Fruit fly (Drosophila melanogaster) whole organism, wandering third instar larva: ENCODE measurements around the gene nenya.
A peak's percentile ranks its signal among the peaks of the same experiment; 100 is the strongest.

Experiments
- CG32264 ChIP-seq: fragments of 200-800 bp; sonication (Bioruptor generic); optimal IDR thresholded peaks from 2 replicates; lab custom pipeline; 2016; ENCODE audit warnings: missing biosample characterization, missing genetic modification characterization
- CG9705 ChIP-seq: fragments of 200-800 bp; sonication (Bioruptor generic); optimal IDR thresholded peaks from 2 replicates; lab custom pipeline; 2018; ENCODE audit warnings: missing biosample characterization, mild to moderate bottlenecking, missing genetic modification characterization
- CrebA ChIP-seq: fragments of 200-800 bp; sonication (Bioruptor generic); optimal IDR thresholded peaks from 2 replicates; lab custom pipeline; 2016; ENCODE audit warnings: missing biosample characterization, mild to moderate bottlenecking, missing genetic modification characterization, borderline replicate concordance
- Dif ChIP-seq: fragments of 200-275, 200-300 bp; sonication (Bioruptor generic); optimal IDR thresholded peaks from 2 replicates; lab custom pipeline; 2018; ENCODE audit warnings: missing biosample characterization, missing genetic modification characterization; ENCODE audit not compliant: partially characterized antibody
- GATAd ChIP-seq: sonication (Bioruptor generic); optimal IDR thresholded peaks from 2 replicates; lab custom pipeline; 2016; ENCODE audit warnings: missing biosample characterization, missing genetic modification characterization
- HLH106 ChIP-seq: fragments of 200-800 bp; optimal IDR thresholded peaks from 3 replicates; lab custom pipeline; 2019; ENCODE audit warnings: missing biosample characterization, mild to moderate bottlenecking, missing genetic modification characterization, moderate library complexity
- Hnf4 ChIP-seq: fragments of 200-800 bp; sonication (Bioruptor generic); optimal IDR thresholded peaks from 2 replicates; lab custom pipeline; 2016; ENCODE audit warnings: missing biosample characterization, mild to moderate bottlenecking, missing genetic modification characterization
- Hr78 ChIP-seq: fragments of >200 bp; optimal IDR thresholded peaks from 2 replicates; lab custom pipeline; 2017; ENCODE audit warnings: missing biosample characterization, missing genetic modification characterization
- Hr83 ChIP-seq: fragments of 200-300 bp; sonication (Bioruptor generic); optimal IDR thresholded peaks from 2 replicates; lab custom pipeline; 2016; ENCODE audit warnings: missing biosample characterization, mild to moderate bottlenecking, missing genetic modification characterization, moderate library complexity; ENCODE audit not compliant: poor library complexity, severe bottlenecking
- Jra ChIP-seq: sonication (Bioruptor generic); optimal IDR thresholded peaks from 2 replicates; lab custom pipeline; 2016; ENCODE audit warnings: missing biosample characterization, missing genetic modification characterization
- Mio ChIP-seq: sonication (Bioruptor generic); optimal IDR thresholded peaks from 2 replicates; lab custom pipeline; 2016; ENCODE audit warnings: missing biosample characterization, missing genetic modification characterization
- Myc ChIP-seq: fragments of >200 bp; optimal IDR thresholded peaks from 2 replicates; lab custom pipeline; 2017
- OdsH ChIP-seq: fragments of 200-800 bp; sonication (Bioruptor generic); optimal IDR thresholded peaks from 2 replicates; lab custom pipeline; 2016; ENCODE audit warnings: missing biosample characterization, mild to moderate bottlenecking, missing genetic modification characterization
- Rel ChIP-seq, 2 experiments: fragments of 200-800 bp; sonication (Bioruptor generic) in 1 of 2; optimal IDR thresholded peaks; 2 replicates in 1 of 2; 3 replicates in 1 of 2; lab custom pipeline; 2016 to 2019; ENCODE audit warnings: mild to moderate bottlenecking in 2 of 2, missing biosample characterization in 2 of 2, missing genetic modification characterization in 2 of 2, moderate library complexity in 1 of 2
- Sp1 ChIP-seq: fragments of 200-800 bp; sonication (Bioruptor generic); optimal IDR thresholded peaks from 3 replicates; lab custom pipeline; 2019; ENCODE audit warnings: missing biosample characterization, mild to moderate bottlenecking, missing genetic modification characterization, moderate library complexity
- br ChIP-seq: fragments of 200-800 bp; sonication (Bioruptor generic); optimal IDR thresholded peaks from 2 replicates; lab custom pipeline; 2016; ENCODE audit warnings: missing biosample characterization, missing genetic modification characterization
- brk ChIP-seq: fragments of 200-800 bp; sonication (Bioruptor generic); optimal IDR thresholded peaks from 2 replicates; lab custom pipeline; 2016; ENCODE audit warnings: missing biosample characterization, mild to moderate bottlenecking, missing genetic modification characterization
- dl ChIP-seq, 2 experiments: fragments of 175-275, 200-275 bp in 1 of 2; fragments of 200-275 bp in 1 of 2; sonication (Bioruptor generic); optimal IDR thresholded peaks; lab custom pipeline; 2018; ENCODE audit warnings: mild to moderate bottlenecking in 2 of 2, missing biosample characterization in 2 of 2, missing genetic modification characterization in 2 of 2, moderate library complexity in 2 of 2; ENCODE audit not compliant: partially characterized antibody in 2 of 2, insufficient read depth in 1 of 2
- dmrt93B ChIP-seq: fragments of 200-800 bp; sonication (Bioruptor generic); optimal IDR thresholded peaks from 2 replicates; lab custom pipeline; 2018; ENCODE audit warnings: missing biosample characterization, mild to moderate bottlenecking, missing genetic modification characterization
- foxo ChIP-seq, 2 experiments: fragments of 200-800 bp; sonication (Bioruptor generic); optimal IDR thresholded peaks; 2 replicates in 1 of 2; 3 replicates in 1 of 2; lab custom pipeline; 2016 to 2017; ENCODE audit warnings: missing biosample characterization in 2 of 2, missing genetic modification characterization in 2 of 2
- fru ChIP-seq: fragments of 200-800 bp; sonication (Bioruptor generic); optimal IDR thresholded peaks from 3 replicates; lab custom pipeline; 2016; ENCODE audit warnings: missing biosample characterization, mild to moderate bottlenecking, missing genetic modification characterization
- h ChIP-seq: fragments of 200-800 bp; sonication (Bioruptor generic); optimal IDR thresholded peaks from 3 replicates; lab custom pipeline; 2016; ENCODE audit warnings: missing biosample characterization, mild to moderate bottlenecking, missing genetic modification characterization
- lola ChIP-seq: fragments of >200 bp; optimal IDR thresholded peaks from 2 replicates; lab custom pipeline; 2017; ENCODE audit warnings: missing biosample characterization, missing genetic modification characterization
- pan ChIP-seq: fragments of >200 bp; optimal IDR thresholded peaks from 2 replicates; lab custom pipeline; 2017
- psq ChIP-seq: fragments of 200-800 bp; sonication (Bioruptor generic); optimal IDR thresholded peaks from 3 replicates; lab custom pipeline; 2017; ENCODE audit warnings: missing biosample characterization, mild to moderate bottlenecking, missing genetic modification characterization, moderate library complexity
- rgr ChIP-seq: fragments of 200-800 bp; sonication (Bioruptor generic); optimal IDR thresholded peaks from 3 replicates; lab custom pipeline; 2016; ENCODE audit warnings: missing biosample characterization, mild to moderate bottlenecking, missing genetic modification characterization
- sage ChIP-seq: fragments of 200-800 bp; sonication (Bioruptor generic); optimal IDR thresholded peaks from 2 replicates; lab custom pipeline; 2016; ENCODE audit warnings: missing biosample characterization, mild to moderate bottlenecking, missing genetic modification characterization
- sv ChIP-seq: fragments of 200-800 bp; sonication (Bioruptor generic); optimal IDR thresholded peaks from 3 replicates; lab custom pipeline; 2016; ENCODE audit warnings: missing biosample characterization, missing genetic modification characterization
- usp ChIP-seq: fragments of >200 bp; optimal IDR thresholded peaks from 2 replicates; lab custom pipeline; 2017; ENCODE audit warnings: missing biosample characterization, missing genetic modification characterization
- woc ChIP-seq: sonication (Bioruptor generic); optimal IDR thresholded peaks from 2 replicates; lab custom pipeline; 2016; ENCODE audit warnings: missing biosample characterization, mild to moderate bottlenecking, missing genetic modification characterization

The nenya gene

DNA sequence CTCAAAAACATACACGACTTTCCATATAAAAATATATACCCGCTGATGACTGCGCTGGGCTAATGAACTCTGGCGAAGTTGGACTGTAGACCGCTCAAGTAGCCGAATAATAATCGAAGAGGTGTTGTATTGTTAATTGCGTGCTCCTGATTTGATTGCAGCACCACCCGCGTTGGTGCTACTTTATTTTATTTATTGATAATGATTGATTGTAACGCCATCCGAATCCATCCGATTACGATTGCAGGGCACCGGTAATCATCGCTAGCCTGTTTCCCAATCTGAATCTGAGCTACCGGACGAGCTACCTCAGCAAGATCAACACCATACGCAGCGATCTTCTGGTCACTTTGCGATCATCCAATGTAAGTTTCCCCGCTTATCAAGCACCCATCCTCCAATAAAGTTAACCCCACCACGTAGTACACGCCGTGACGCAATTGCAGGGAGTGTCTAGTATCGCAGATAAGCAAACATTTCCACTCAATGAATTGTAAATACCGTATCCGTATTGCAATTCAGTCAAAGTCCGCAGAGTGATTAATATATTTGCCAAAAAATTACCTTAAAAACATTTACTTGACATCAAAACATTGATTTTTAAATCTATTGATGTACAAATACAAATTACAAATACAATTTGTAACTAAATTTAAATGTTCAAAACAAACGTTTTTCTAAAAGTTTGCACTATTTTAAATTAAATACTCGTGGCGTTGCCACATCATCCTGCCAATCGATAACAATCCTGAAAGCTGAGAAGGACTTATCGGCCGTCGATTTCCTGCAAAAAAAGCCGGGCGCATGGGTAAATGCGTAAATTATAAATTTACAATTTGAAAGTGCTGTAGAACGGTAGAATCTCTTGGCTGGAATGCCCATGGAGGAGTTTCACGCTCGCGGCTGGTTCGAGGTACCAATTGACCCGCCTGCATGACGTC is 1.3 kb upstream of the nenya start:
- peak; percentile 58 for TF ChIP-seq h (GFP tag; lab: Kevin White, UChicago)
- no peak for TF ChIP-seq Rel (GFP tag; optimal IDR thresholded peaks at IDR 0.05; lab: Kevin White, UChicago)
- TF ChIP-seq Rel (tag; optimal IDR thresholded peaks at IDR 0.05; lab: Kevin White, UChicago) = peak; percentile 21
- TF ChIP-seq dmrt93B (GFP tag; lab: Kevin White, UChicago) = no peak
- no peak for TF ChIP-seq Dif (GFP tag; lab: Kevin White, UChicago)
- TF ChIP-seq Hnf4 (GFP tag; lab: Kevin White, UChicago) = peak; percentile 61

DNA sequence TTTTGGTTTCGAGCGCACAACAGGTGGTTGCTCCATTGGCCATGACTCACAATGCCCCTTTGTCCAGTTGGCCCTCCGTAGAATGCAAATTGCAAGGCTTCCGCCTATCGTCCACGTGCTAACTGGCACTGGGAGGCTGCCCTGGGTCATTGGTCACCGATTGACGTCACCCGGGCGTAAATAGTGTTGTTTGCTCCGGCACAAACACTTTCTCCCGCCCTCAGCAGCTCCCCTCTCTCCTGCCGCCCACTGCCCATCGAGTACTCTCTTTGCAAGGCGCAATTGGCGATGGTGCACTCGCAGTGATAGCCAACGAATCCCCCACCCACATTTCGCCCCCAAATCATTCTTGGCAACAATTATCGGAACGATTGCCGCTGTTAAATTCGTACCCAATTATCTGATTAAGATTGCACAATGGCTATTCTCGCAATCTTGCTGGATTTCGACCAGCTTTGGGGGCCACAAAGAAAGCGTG is 1.2 kb downstream of the nenya start:
- TF ChIP-seq Rel (GFP tag; optimal IDR thresholded peaks at IDR 0.05; lab: Kevin White, UChicago) (no peak), Rel (tag; optimal IDR thresholded peaks at IDR 0.05; lab: Kevin White, UChicago) (peak; percentile 24), h (GFP tag; lab: Kevin White, UChicago) (peak; percentile 74), dl (GFP tag; optimal IDR thresholded peaks at IDR 0.05; lab: Kevin White, UChicago; ENCODE audit: insufficient read depth in 1 of 2, partially characterized antibody in 2 of 2) (no peak), HLH106 (no peak)

DNA sequence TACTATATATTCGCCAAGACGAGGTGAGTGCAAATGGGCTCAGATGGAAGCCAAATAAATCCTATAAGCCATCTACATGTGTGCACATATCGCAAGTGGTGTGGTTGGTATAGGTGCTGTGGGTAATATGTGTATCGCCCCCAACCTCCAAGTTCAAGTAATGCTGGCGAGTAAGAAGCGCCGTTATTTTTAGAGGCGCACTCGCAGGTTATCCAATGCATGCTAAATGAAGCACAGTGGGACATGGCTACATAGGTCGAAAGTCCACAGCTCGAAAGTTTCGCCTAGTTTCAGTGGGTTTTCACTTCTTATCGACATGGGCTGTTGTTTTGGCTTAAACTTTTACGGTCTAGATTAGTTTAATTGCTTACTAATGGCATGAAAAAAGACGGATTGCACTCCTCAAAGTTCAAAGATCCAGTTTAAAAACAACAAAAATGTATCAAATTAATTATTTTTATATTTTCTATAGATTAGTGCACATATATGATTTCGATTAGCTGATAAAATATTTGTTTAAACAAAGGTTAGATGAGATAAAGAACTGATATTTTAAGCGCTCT is 1.9 kb downstream of the nenya start:
- TF ChIP-seq psq (GFP tag; lab: Kevin White, UChicago) = peak; percentile 7
- TF ChIP-seq usp (GFP tag; lab: Kevin White, UChicago) = no peak
- TF ChIP-seq HLH106 = peak; percentile 10
- TF ChIP-seq foxo (GFP tag; optimal IDR thresholded peaks at IDR 0.05; lab: Kevin White, UChicago) = peak in 1 of 2 experiments; percentile 27
- no peak for TF ChIP-seq Jra
- TF ChIP-seq h (GFP tag; lab: Kevin White, UChicago) = no peak

DNA sequence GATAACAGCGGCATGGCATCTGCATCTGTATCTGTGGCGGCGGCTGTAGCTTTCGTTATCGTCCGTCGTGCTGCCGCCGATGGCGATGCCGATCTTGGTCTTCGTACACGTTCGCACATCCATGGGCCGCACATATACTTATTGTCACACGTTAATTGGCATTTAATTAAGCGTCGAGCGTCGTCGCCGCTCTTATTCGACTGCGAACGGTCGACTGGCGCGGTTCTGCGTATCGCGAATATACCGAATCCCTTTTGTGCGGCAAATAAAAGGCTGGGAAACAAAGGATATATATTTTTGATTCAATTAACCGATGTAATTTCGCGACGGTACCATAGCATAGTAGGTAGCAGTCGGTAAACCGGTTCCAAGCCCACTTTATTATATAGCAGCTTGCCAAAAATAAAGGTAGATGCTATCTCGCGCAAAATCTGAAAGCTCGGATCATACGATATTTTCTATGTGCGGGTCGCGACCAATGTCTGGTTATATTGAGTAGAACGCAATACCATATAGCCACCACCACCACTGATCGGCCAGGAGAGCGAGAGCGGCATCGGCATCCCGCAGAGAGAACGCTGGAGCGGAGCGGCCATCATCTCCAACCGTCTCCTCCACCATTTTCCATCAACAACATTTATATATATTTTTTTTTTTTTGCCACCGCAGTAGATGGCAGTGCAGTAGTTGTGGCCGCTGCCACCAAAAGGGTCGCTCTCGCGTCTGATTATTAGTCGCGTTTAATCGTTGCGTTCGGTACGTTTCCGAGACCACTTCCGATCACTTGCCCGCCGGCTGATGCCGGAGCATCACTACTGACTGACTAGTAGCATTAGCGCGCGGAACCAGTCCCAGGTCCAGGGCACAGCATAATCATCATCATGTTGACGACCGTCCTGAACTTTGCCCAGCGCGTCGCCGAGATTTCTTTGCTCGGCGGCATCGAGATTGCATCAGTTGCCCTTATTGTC is 2.7 kb downstream of the nenya start, which contains the start of gene mino:
mino (plus strand) TSS at position 192 of the 971 bp plus-strand sequence.
- TF ChIP-seq Dif (GFP tag; lab: Kevin White, UChicago) = peak; percentile 87
- peak; percentile 38 for TF ChIP-seq Hr83 (GFP tag; lab: Kevin White, UChicago)
- TF ChIP-seq CG32264 (GFP tag; lab: Kevin White, UChicago) = no peak
- TF ChIP-seq fru (GFP tag; lab: Kevin White, UChicago) = peak; percentile 22
- TF ChIP-seq pan (lab: Kevin White, UChicago) = no peak
- no peak for TF ChIP-seq brk
- no peak for TF ChIP-seq usp (GFP tag; lab: Kevin White, UChicago)
- TF ChIP-seq sv (GFP tag; lab: Kevin White, UChicago) = no peak
- TF ChIP-seq sage (GFP tag; lab: Kevin White, UChicago) = peak; percentile 5
- peak; percentile 21 for TF ChIP-seq Jra
- TF ChIP-seq GATAd = peak; percentile 40
- TF ChIP-seq Sp1 (GFP tag; lab: Kevin White, UChicago) = peak; percentile 48
- peak; percentile 42 for TF ChIP-seq OdsH
- TF ChIP-seq lola (GFP tag; lab: Kevin White, UChicago) = no peak
- TF ChIP-seq h (GFP tag; lab: Kevin White, UChicago) = peak; percentile 79
- TF ChIP-seq HLH106 = peak; percentile 4
- TF ChIP-seq CG9705 (GFP tag; lab: Kevin White, UChicago) = peak; percentile 2
- TF ChIP-seq dl (GFP tag; optimal IDR thresholded peaks at IDR 0.05; lab: Kevin White, UChicago; ENCODE audit: insufficient read depth in 1 of 2, partially characterized antibody in 2 of 2) = peak; percentile 35 to 80
- TF ChIP-seq Myc (lab: Kevin White, UChicago) = no peak
- TF ChIP-seq Mio (GFP tag; lab: Kevin White, UChicago) = no peak
- TF ChIP-seq Hr78 = no peak
- TF ChIP-seq Hnf4 (GFP tag; lab: Kevin White, UChicago) = peak; percentile 6
- TF ChIP-seq br = peak; percentile 30
- peak; percentile 4 for TF ChIP-seq woc (GFP tag; lab: Kevin White, UChicago)
- no peak for TF ChIP-seq CrebA (GFP tag; lab: Kevin White, UChicago)
- peak; percentile 38 for TF ChIP-seq rgr (GFP tag; lab: Kevin White, UChicago)
- no peak for TF ChIP-seq Rel (GFP tag; optimal IDR thresholded peaks at IDR 0.05; lab: Kevin White, UChicago)
- TF ChIP-seq Rel (tag; optimal IDR thresholded peaks at IDR 0.05; lab: Kevin White, UChicago) = peak; percentile 63
